Worm (Caenorhabditis elegans): ENCODE data around the gene srh-98.

ce11 chrV:16235135-16235534 is 412 bp downstream of the srh-98 start, which contains the start of gene F21H7.3:
- no peak for TF ChIP-seq him-1 (tag; optimal IDR thresholded peaks at IDR 0.05)
- no peak for TF ChIP-seq W03F9.2 (tag; optimal IDR thresholded peaks at IDR 0.05)
- no peak for TF ChIP-seq dao-5 (tag; optimal IDR thresholded peaks at IDR 0.05)
